Fruit fly (Drosophila melanogaster) whole organism, wandering third instar larva: Measurements from ENCODE around the gene CG32483.
A peak's percentile ranks its signal among the peaks of the same experiment; 100 is the strongest.

Experiments
- Abd-B ChIP-seq: fragments of >200 bp; optimal IDR thresholded peaks from 2 replicates; lab custom pipeline; 2017; ENCODE audit warnings: missing biosample characterization, missing genetic modification characterization
- CG32264 ChIP-seq: fragments of 200-800 bp; sonication (Bioruptor generic); optimal IDR thresholded peaks from 2 replicates; lab custom pipeline; 2016; ENCODE audit warnings: missing biosample characterization, missing genetic modification characterization
- CG9705 ChIP-seq: fragments of 200-800 bp; sonication (Bioruptor generic); optimal IDR thresholded peaks from 2 replicates; lab custom pipeline; 2018; ENCODE audit warnings: missing biosample characterization, mild to moderate bottlenecking, missing genetic modification characterization
- CrebA ChIP-seq: fragments of 200-800 bp; sonication (Bioruptor generic); optimal IDR thresholded peaks from 2 replicates; lab custom pipeline; 2016; ENCODE audit warnings: missing biosample characterization, mild to moderate bottlenecking, missing genetic modification characterization, borderline replicate concordance
- Dfd ChIP-seq: fragments of >200 bp; optimal IDR thresholded peaks from 2 replicates; lab custom pipeline; 2017; ENCODE audit warnings: missing biosample characterization, missing genetic modification characterization
- Dif ChIP-seq: fragments of 200-275, 200-300 bp; sonication (Bioruptor generic); optimal IDR thresholded peaks from 2 replicates; lab custom pipeline; 2018; ENCODE audit warnings: missing biosample characterization, missing genetic modification characterization; ENCODE audit not compliant: partially characterized antibody
- GATAd ChIP-seq: sonication (Bioruptor generic); optimal IDR thresholded peaks from 2 replicates; lab custom pipeline; 2016; ENCODE audit warnings: missing biosample characterization, missing genetic modification characterization
- HLH106 ChIP-seq: fragments of 200-800 bp; optimal IDR thresholded peaks from 3 replicates; lab custom pipeline; 2019; ENCODE audit warnings: missing biosample characterization, mild to moderate bottlenecking, missing genetic modification characterization, moderate library complexity
- Hnf4 ChIP-seq: fragments of 200-800 bp; sonication (Bioruptor generic); optimal IDR thresholded peaks from 2 replicates; lab custom pipeline; 2016; ENCODE audit warnings: missing biosample characterization, mild to moderate bottlenecking, missing genetic modification characterization
- Hr78 ChIP-seq: fragments of >200 bp; optimal IDR thresholded peaks from 2 replicates; lab custom pipeline; 2017; ENCODE audit warnings: missing biosample characterization, missing genetic modification characterization
- Hr83 ChIP-seq: fragments of 200-300 bp; sonication (Bioruptor generic); optimal IDR thresholded peaks from 2 replicates; lab custom pipeline; 2016; ENCODE audit warnings: missing biosample characterization, mild to moderate bottlenecking, missing genetic modification characterization, moderate library complexity; ENCODE audit not compliant: poor library complexity, severe bottlenecking
- Jra ChIP-seq: sonication (Bioruptor generic); optimal IDR thresholded peaks from 2 replicates; lab custom pipeline; 2016; ENCODE audit warnings: missing biosample characterization, missing genetic modification characterization
- Mio ChIP-seq: sonication (Bioruptor generic); optimal IDR thresholded peaks from 2 replicates; lab custom pipeline; 2016; ENCODE audit warnings: missing biosample characterization, missing genetic modification characterization
- Myc ChIP-seq: fragments of >200 bp; optimal IDR thresholded peaks from 2 replicates; lab custom pipeline; 2017
- N ChIP-seq: fragments of >200 bp; optimal IDR thresholded peaks from 2 replicates; lab custom pipeline; 2018; ENCODE audit warnings: missing biosample characterization, missing external identifiers, missing genetic modification characterization
- OdsH ChIP-seq: fragments of 200-800 bp; sonication (Bioruptor generic); optimal IDR thresholded peaks from 2 replicates; lab custom pipeline; 2016; ENCODE audit warnings: missing biosample characterization, mild to moderate bottlenecking, missing genetic modification characterization
- Rel ChIP-seq, 2 experiments: fragments of 200-800 bp; sonication (Bioruptor generic) in 1 of 2; optimal IDR thresholded peaks; 2 replicates in 1 of 2; 3 replicates in 1 of 2; lab custom pipeline; 2016 to 2019; ENCODE audit warnings: mild to moderate bottlenecking in 2 of 2, missing biosample characterization in 2 of 2, missing genetic modification characterization in 2 of 2, moderate library complexity in 1 of 2
- Vsx2 ChIP-seq: fragments of 200-300, 225-300 bp; sonication (Bioruptor generic); optimal IDR thresholded peaks from 2 replicates; lab custom pipeline; 2018; ENCODE audit warnings: missing biosample characterization, missing genetic modification characterization; ENCODE audit not compliant: partially characterized antibody
- br ChIP-seq: fragments of 200-800 bp; sonication (Bioruptor generic); optimal IDR thresholded peaks from 2 replicates; lab custom pipeline; 2016; ENCODE audit warnings: missing biosample characterization, missing genetic modification characterization
- dl ChIP-seq, 2 experiments: fragments of 175-275, 200-275 bp in 1 of 2; fragments of 200-275 bp in 1 of 2; sonication (Bioruptor generic); optimal IDR thresholded peaks; lab custom pipeline; 2018; ENCODE audit warnings: mild to moderate bottlenecking in 2 of 2, missing biosample characterization in 2 of 2, missing genetic modification characterization in 2 of 2, moderate library complexity in 2 of 2; ENCODE audit not compliant: partially characterized antibody in 2 of 2, insufficient read depth in 1 of 2
- dmrt93B ChIP-seq: fragments of 200-800 bp; sonication (Bioruptor generic); optimal IDR thresholded peaks from 2 replicates; lab custom pipeline; 2018; ENCODE audit warnings: missing biosample characterization, mild to moderate bottlenecking, missing genetic modification characterization
- ey ChIP-seq: fragments of 200-800 bp; sonication (Bioruptor generic); optimal IDR thresholded peaks from 2 replicates; lab custom pipeline; 2016; ENCODE audit warnings: missing biosample characterization, missing genetic modification characterization
- foxo ChIP-seq, 2 experiments: fragments of 200-800 bp; sonication (Bioruptor generic); optimal IDR thresholded peaks; 2 replicates in 1 of 2; 3 replicates in 1 of 2; lab custom pipeline; 2016 to 2017; ENCODE audit warnings: missing biosample characterization in 2 of 2, missing genetic modification characterization in 2 of 2
- h ChIP-seq: fragments of 200-800 bp; sonication (Bioruptor generic); optimal IDR thresholded peaks from 3 replicates; lab custom pipeline; 2016; ENCODE audit warnings: missing biosample characterization, mild to moderate bottlenecking, missing genetic modification characterization
- jim ChIP-seq: fragments of 175-275, 200-325 bp; sonication (Bioruptor generic); optimal IDR thresholded peaks from 2 replicates; lab custom pipeline; 2016; ENCODE audit warnings: missing biosample characterization, mild to moderate bottlenecking, missing genetic modification characterization
- lola ChIP-seq: fragments of >200 bp; optimal IDR thresholded peaks from 2 replicates; lab custom pipeline; 2017; ENCODE audit warnings: missing biosample characterization, missing genetic modification characterization
- pan ChIP-seq: fragments of >200 bp; optimal IDR thresholded peaks from 2 replicates; lab custom pipeline; 2017
- psq ChIP-seq: fragments of 200-800 bp; sonication (Bioruptor generic); optimal IDR thresholded peaks from 3 replicates; lab custom pipeline; 2017; ENCODE audit warnings: missing biosample characterization, mild to moderate bottlenecking, missing genetic modification characterization, moderate library complexity
- rgr ChIP-seq: fragments of 200-800 bp; sonication (Bioruptor generic); optimal IDR thresholded peaks from 3 replicates; lab custom pipeline; 2016; ENCODE audit warnings: missing biosample characterization, mild to moderate bottlenecking, missing genetic modification characterization
- sv ChIP-seq: fragments of 200-800 bp; sonication (Bioruptor generic); optimal IDR thresholded peaks from 3 replicates; lab custom pipeline; 2016; ENCODE audit warnings: missing biosample characterization, missing genetic modification characterization
- usp ChIP-seq: fragments of >200 bp; optimal IDR thresholded peaks from 2 replicates; lab custom pipeline; 2017; ENCODE audit warnings: missing biosample characterization, missing genetic modification characterization
- woc ChIP-seq: sonication (Bioruptor generic); optimal IDR thresholded peaks from 2 replicates; lab custom pipeline; 2016; ENCODE audit warnings: missing biosample characterization, mild to moderate bottlenecking, missing genetic modification characterization

CG32483 gene

dm6 chr3L:696404-697054 lies 6.6 kb upstream of the CG32483 start (continued):
- TF ChIP-seq GATAd (GFP tag; lab: Kevin White, UChicago) = no peak
- no peak for TF ChIP-seq lola
- TF ChIP-seq br (GFP tag; lab: Kevin White, UChicago) = peak; percentile 67
- peak; percentile 86 for TF ChIP-seq sv (GFP tag; lab: Kevin White, UChicago)
- TF ChIP-seq woc (GFP tag; lab: Kevin White, UChicago) = peak; percentile 65
- peak; percentile 90 for TF ChIP-seq HLH106 (tag; lab: Kevin White, UChicago)
- TF ChIP-seq Dfd (GFP tag; lab: Kevin White, UChicago) = no peak

- no peak for TF ChIP-seq Jra
- TF ChIP-seq woc (GFP tag; lab: Kevin White, UChicago) = no peak
- no peak for TF ChIP-seq OdsH (GFP tag; lab: Kevin White, UChicago)
- no peak for TF ChIP-seq HLH106 (tag; lab: Kevin White, UChicago)
- no peak for TF ChIP-seq psq (GFP tag; lab: Kevin White, UChicago)
- no peak for TF ChIP-seq CG9705 (GFP tag; lab: Kevin White, UChicago)
- TF ChIP-seq foxo (GFP tag; optimal IDR thresholded peaks at IDR 0.05; lab: Kevin White, UChicago) = no peak
- TF ChIP-seq usp (GFP tag; lab: Kevin White, UChicago) = no peak
- no peak for TF ChIP-seq dmrt93B (GFP tag; lab: Kevin White, UChicago)
- TF ChIP-seq Hr78 (GFP tag; lab: Kevin White, UChicago) = no peak
- no peak for TF ChIP-seq CrebA (GFP tag; lab: Kevin White, UChicago)
Measured at dm6 chr3L:695510-695909, 5.6 kb upstream of the CG32483 start.

dm6 chr3L:692699-693098 lies 2.8 kb upstream of the CG32483 start, which contains the start of gene Vti1a:
TSS of gene Vti1a (minus strand) at chr3L:692919.
- TF ChIP-seq Rel (GFP tag; optimal IDR thresholded peaks at IDR 0.05; lab: Kevin White, UChicago) (no peak), Rel (tag; optimal IDR thresholded peaks at IDR 0.05; lab: Kevin White, UChicago) (peak; percentile 31), foxo (GFP tag; optimal IDR thresholded peaks at IDR 0.05; lab: Kevin White, UChicago) (no peak)

dm6 chr3L:687858-688257 lies 2.0 kb downstream of the CG32483 start, which contains the start of gene hiro:
TSS of gene hiro (minus strand) at chr3L:687958.
- TF ChIP-seq Myc (lab: Kevin White, UChicago) = no peak
- TF ChIP-seq psq (GFP tag; lab: Kevin White, UChicago) = no peak
- TF ChIP-seq lola = no peak
- TF ChIP-seq pan (lab: Kevin White, UChicago) = no peak
- no peak for TF ChIP-seq dmrt93B (GFP tag; lab: Kevin White, UChicago)
- no peak for TF ChIP-seq sv (GFP tag; lab: Kevin White, UChicago)
- no peak for TF ChIP-seq Abd-B (GFP tag; lab: Kevin White, UChicago)
- TF ChIP-seq h = no peak
- TF ChIP-seq OdsH (GFP tag; lab: Kevin White, UChicago) = no peak
- TF ChIP-seq Hr78 (GFP tag; lab: Kevin White, UChicago) = no peak
- no peak for TF ChIP-seq woc (GFP tag; lab: Kevin White, UChicago)
- no peak for TF ChIP-seq N (GFP tag; lab: Kevin White, UChicago)
- no peak for TF ChIP-seq Hr83 (GFP tag; lab: Kevin White, UChicago)
- TF ChIP-seq jim (GFP tag; lab: Kevin White, UChicago) = no peak
- TF ChIP-seq ey = no peak
- no peak for TF ChIP-seq rgr (GFP tag; lab: Kevin White, UChicago)
- no peak for TF ChIP-seq dl (GFP tag; optimal IDR thresholded peaks at IDR 0.05; lab: Kevin White, UChicago; ENCODE audit: insufficient read depth in 1 of 2, partially characterized antibody in 2 of 2)
- no peak for TF ChIP-seq HLH106 (tag; lab: Kevin White, UChicago)

dm6 chr3L:685441-685804 lies 4.5 kb downstream of the CG32483 start, which contains the start of gene ebd1:
TSS of gene ebd1 (minus strand) at chr3L:685549.
- TF ChIP-seq Hr83 (GFP tag; lab: Kevin White, UChicago) (no peak), CG32264 (GFP tag; lab: Kevin White, UChicago) (no peak), Hnf4 (no peak), N (GFP tag; lab: Kevin White, UChicago) (no peak), Dif (GFP tag; lab: Kevin White, UChicago) (peak; percentile 90), Jra (no peak), br (GFP tag; lab: Kevin White, UChicago) (no peak), dl (GFP tag; optimal IDR thresholded peaks at IDR 0.05; lab: Kevin White, UChicago; ENCODE audit: insufficient read depth in 1 of 2, partially characterized antibody in 2 of 2) (peak in 1 of 2 experiments; percentile 32), foxo (GFP tag; optimal IDR thresholded peaks at IDR 0.05; lab: Kevin White, UChicago) (no peak), Mio (GFP tag; lab: Kevin White, UChicago) (no peak), CG9705 (GFP tag; lab: Kevin White, UChicago) (no peak), ey (no peak), pan (lab: Kevin White, UChicago) (no peak), Vsx2 (GFP tag; lab: Kevin White, UChicago) (peak; percentile 63), sv (GFP tag; lab: Kevin White, UChicago) (no peak)
- TF ChIP-seq, all 38 proteins: peak for 3
